Fruit fly (Drosophila melanogaster) whole organism, embryonic: Measurements from ENCODE around the gene meso18E.

Source experiments
- Atf-2 ChIP-seq: fragments of 200-800 bp; sonication (Bioruptor generic); optimal IDR thresholded peaks from 2 replicates; lab custom pipeline; 2016; ENCODE audit warnings: missing biosample characterization, missing genetic modification characterization
- CG10267 ChIP-seq: fragments of 200-800 bp; sonication (Bioruptor generic); optimal IDR thresholded peaks from 2 replicates; lab custom pipeline; 2018; ENCODE audit warnings: missing biosample characterization, mild to moderate bottlenecking, missing genetic modification characterization, moderate library complexity
- CG10321 ChIP-seq: fragments of 200-800 bp; sonication (Bioruptor generic); IDR thresholded peaks from 2 replicates; pipeline ENCODE4 v1.3.6; 2022; ENCODE audit warnings: missing biosample characterization, missing genetic modification characterization
- CG12071 ChIP-seq: fragments of 200-800 bp; sonication (Bioruptor generic); optimal IDR thresholded peaks from 3 replicates; lab custom pipeline; 2018; ENCODE audit warnings: missing biosample characterization, mild to moderate bottlenecking, missing genetic modification characterization
- CG13894 ChIP-seq: fragments of 200-800 bp; sonication (Bioruptor generic); optimal IDR thresholded peaks from 3 replicates; lab custom pipeline; 2018; ENCODE audit warnings: missing biosample characterization, mild to moderate bottlenecking, missing genetic modification characterization, moderate library complexity
- CG14667 ChIP-seq: fragments of 200-800 bp; sonication (Bioruptor generic); IDR thresholded peaks from 2 replicates; pipeline ENCODE4 v1.3.6; 2022; ENCODE audit warnings: missing biosample characterization, missing genetic modification characterization
- CG17361 ChIP-seq: fragments of 200-800 bp; sonication (Bioruptor generic); IDR thresholded peaks from 3 replicates; pipeline ENCODE4 v1.3.6; 2022; ENCODE audit warnings: missing biosample characterization, missing genetic modification characterization
- CG18764 ChIP-seq: fragments of 200-800 bp; sonication (Bioruptor generic); optimal IDR thresholded peaks from 3 replicates; lab custom pipeline; 2016; ENCODE audit warnings: missing biosample characterization, missing genetic modification characterization
- CG3281 ChIP-seq: fragments of 200-800 bp; sonication (Bioruptor generic); optimal IDR thresholded peaks from 3 replicates; lab custom pipeline; 2017; ENCODE audit warnings: missing biosample characterization, mild to moderate bottlenecking, missing genetic modification characterization
- CG3995 ChIP-seq: fragments of 200-800 bp; sonication (Bioruptor generic); optimal IDR thresholded peaks from 3 replicates; lab custom pipeline; 2016; ENCODE audit warnings: missing biosample characterization, missing genetic modification characterization
- CG5953 ChIP-seq: fragments of 200-800 bp; sonication (Bioruptor generic); IDR thresholded peaks from 2 replicates; pipeline ENCODE4 v1.3.6; 2022; ENCODE audit warnings: missing biosample characterization, missing genetic modification characterization
- CG9609 ChIP-seq: fragments of 200-800 bp; sonication (Bioruptor generic); optimal IDR thresholded peaks from 3 replicates; lab custom pipeline; 2016; ENCODE audit warnings: missing biosample characterization, missing genetic modification characterization
- CTCF ChIP-seq: fragments of 200-800 bp; sonication (Bioruptor generic); optimal IDR thresholded peaks from 2 replicates; lab custom pipeline; 2017; ENCODE audit warnings: missing biosample characterization, mild to moderate bottlenecking, missing genetic modification characterization, moderate library complexity
- Dfd ChIP-seq, 2 experiments: fragments of >200 bp; optimal IDR thresholded peaks; 2 replicates each; lab custom pipeline; 2017; ENCODE audit warnings: missing biosample characterization in 2 of 2, missing genetic modification characterization in 2 of 2
- Eip74EF ChIP-seq, 2 experiments: fragments of 200-800 bp in 1 of 2; fragments of >200 bp in 1 of 2; sonication (Bioruptor generic) in 1 of 2; optimal IDR thresholded peaks; 2 replicates each; lab custom pipeline; 2017 to 2019; ENCODE audit warnings: missing biosample characterization in 2 of 2, missing genetic modification characterization in 2 of 2, mild to moderate bottlenecking in 1 of 2, moderate library complexity in 1 of 2
- Fer1 ChIP-seq: fragments of 200-800 bp; sonication (Bioruptor generic); optimal IDR thresholded peaks from 2 replicates; lab custom pipeline; 2017; ENCODE audit warnings: missing biosample characterization, mild to moderate bottlenecking, missing genetic modification characterization
- Fer3 ChIP-seq: fragments of 200-800 bp; sonication (Bioruptor generic); optimal IDR thresholded peaks from 2 replicates; lab custom pipeline; 2018; ENCODE audit warnings: missing biosample characterization, mild to moderate bottlenecking, missing genetic modification characterization, moderate library complexity
- Gsc ChIP-seq: fragments of 200-800 bp; sonication (Bioruptor generic); IDR thresholded peaks from 2 replicates; pipeline ENCODE4 v1.3.6; 2022; ENCODE audit warnings: missing biosample characterization, missing genetic modification characterization
- Gug ChIP-seq: fragments of 200-800 bp; sonication (Bioruptor generic); IDR thresholded peaks from 4 replicates; pipeline ENCODE4 v1.3.6; 2022; ENCODE audit warnings: missing biosample characterization, missing genetic modification characterization
- Hey ChIP-seq: fragments of 200-800 bp; sonication (Bioruptor generic); optimal IDR thresholded peaks from 3 replicates; lab custom pipeline; 2018; ENCODE audit warnings: missing biosample characterization, mild to moderate bottlenecking, missing genetic modification characterization
- Hr51 ChIP-seq, 2 experiments: fragments of 200-800 bp; sonication (Bioruptor generic); optimal IDR thresholded peaks; 2 replicates in 1 of 2; 3 replicates in 1 of 2; lab custom pipeline; 2016 to 2018; ENCODE audit warnings: missing biosample characterization in 2 of 2, missing genetic modification characterization in 2 of 2, mild to moderate bottlenecking in 1 of 2, moderate library complexity in 1 of 2
- Lpt ChIP-seq: fragments of >200 bp; optimal IDR thresholded peaks from 2 replicates; lab custom pipeline; 2018; ENCODE audit warnings: missing biosample characterization, missing genetic modification characterization
- Oaz ChIP-seq: fragments of 200-800 bp; sonication (Bioruptor generic); IDR thresholded peaks from 2 replicates; pipeline ENCODE4 v1.3.6; 2022; ENCODE audit warnings: missing biosample characterization, missing genetic modification characterization
- Ptx1 ChIP-seq: fragments of 200-800 bp; sonication (Bioruptor generic); IDR thresholded peaks from 2 replicates; pipeline ENCODE4 v1.3.6; 2022; ENCODE audit warnings: missing biosample characterization, missing genetic modification characterization
- Six4 ChIP-seq: fragments of 200-800 bp; sonication (Bioruptor generic); optimal IDR thresholded peaks from 2 replicates; lab custom pipeline; 2016; ENCODE audit warnings: missing biosample characterization, missing genetic modification characterization
- abd-A ChIP-seq: fragments of 200-800 bp; sonication (Bioruptor generic); optimal IDR thresholded peaks from 3 replicates; lab custom pipeline; 2019; ENCODE audit warnings: missing biosample characterization, mild to moderate bottlenecking, missing genetic modification characterization, moderate library complexity
- bcd ChIP-seq: fragments of 200-800 bp; sonication (Bioruptor generic); optimal IDR thresholded peaks from 2 replicates; lab custom pipeline; 2017; ENCODE audit warnings: missing biosample characterization, mild to moderate bottlenecking, missing genetic modification characterization
- caup ChIP-seq: fragments of 200-800 bp; sonication (Bioruptor generic); optimal IDR thresholded peaks from 3 replicates; lab custom pipeline; 2017; ENCODE audit warnings: missing biosample characterization, mild to moderate bottlenecking, missing genetic modification characterization, moderate library complexity; ENCODE audit not compliant: severe bottlenecking
- ci ChIP-seq: fragments of 200-800 bp; sonication (Bioruptor generic); IDR thresholded peaks from 3 replicates; pipeline ENCODE4 v1.3.6; 2022; ENCODE audit warnings: missing biosample characterization, missing genetic modification characterization
- corto ChIP-seq: fragments of 200-800 bp; sonication (Bioruptor generic); optimal IDR thresholded peaks from 2 replicates; lab custom pipeline; 2016; ENCODE audit warnings: missing biosample characterization, mild to moderate bottlenecking, missing genetic modification characterization, moderate library complexity
- ewg ChIP-seq: fragments of 200-800 bp; sonication (Bioruptor generic); optimal IDR thresholded peaks from 3 replicates; lab custom pipeline; 2017; ENCODE audit warnings: mild to moderate bottlenecking, missing biosample characterization, missing genetic modification reagents, missing genetic modification characterization
- fd96Cb ChIP-seq: fragments of 200-800 bp; sonication (Bioruptor generic); optimal IDR thresholded peaks from 2 replicates; lab custom pipeline; 2018; ENCODE audit warnings: missing biosample characterization, mild to moderate bottlenecking, missing genetic modification characterization, moderate library complexity
- gsb-n ChIP-seq: fragments of 200-800 bp; sonication (Bioruptor generic); optimal IDR thresholded peaks from 3 replicates; lab custom pipeline; 2018; ENCODE audit warnings: missing biosample characterization, mild to moderate bottlenecking, missing genetic modification characterization
- ham ChIP-seq: fragments of 200-800 bp; sonication (Bioruptor generic); IDR thresholded peaks from 2 replicates; pipeline ENCODE4 v1.3.6; 2022; ENCODE audit warnings: missing biosample characterization, missing genetic modification characterization
- nmo ChIP-seq: fragments of 200-800 bp; sonication (Bioruptor generic); optimal IDR thresholded peaks from 2 replicates; lab custom pipeline; 2018; ENCODE audit warnings: missing biosample characterization, mild to moderate bottlenecking, missing genetic modification characterization, moderate library complexity
- oc ChIP-seq: fragments of 200-800 bp; sonication (Bioruptor generic); optimal IDR thresholded peaks from 2 replicates; lab custom pipeline; 2018; ENCODE audit warnings: missing biosample characterization, mild to moderate bottlenecking, missing genetic modification characterization, moderate library complexity
- org-1 ChIP-seq: fragments of 200-800 bp; sonication (Bioruptor generic); optimal IDR thresholded peaks from 2 replicates; lab custom pipeline; 2017; ENCODE audit warnings: missing biosample characterization, missing genetic modification characterization
- pan ChIP-seq, 4 experiments: fragments of >200 bp in 3 of 4; fragments of 200-800 bp in 1 of 4; sonication (Bioruptor generic) in 1 of 4; optimal IDR thresholded peaks in 3 of 4; IDR thresholded peaks in 1 of 4; 2 replicates each; pipeline versions ENCODE4 v1.3.6 to Lab custom; 2017 to 2022; ENCODE audit warnings: missing biosample characterization in 2 of 4, missing genetic modification characterization in 2 of 4, mixed read lengths in 1 of 4
- phol ChIP-seq: fragments of 200-800 bp; sonication (Bioruptor generic); optimal IDR thresholded peaks from 3 replicates; lab custom pipeline; 2018; ENCODE audit warnings: missing biosample characterization, mild to moderate bottlenecking, missing genetic modification characterization, moderate library complexity
- pros ChIP-seq: fragments of 200-800 bp; sonication (Bioruptor generic); optimal IDR thresholded peaks from 3 replicates; lab custom pipeline; 2019; ENCODE audit warnings: missing biosample characterization, mild to moderate bottlenecking, missing genetic modification characterization, moderate library complexity
- pzg ChIP-seq: fragments of 200-800 bp; sonication (Bioruptor generic); optimal IDR thresholded peaks from 3 replicates; lab custom pipeline; 2018; ENCODE audit warnings: missing biosample characterization, mild to moderate bottlenecking, missing genetic modification characterization, moderate library complexity
- ro ChIP-seq: fragments of 200-800 bp; sonication (Bioruptor generic); IDR thresholded peaks from 2 replicates; pipeline ENCODE4 v1.3.6; 2022; ENCODE audit warnings: missing biosample characterization, missing genetic modification characterization
- scrt ChIP-seq: fragments of 200-800 bp; sonication (Bioruptor generic); optimal IDR thresholded peaks from 2 replicates; lab custom pipeline; 2018; ENCODE audit warnings: missing biosample characterization, mild to moderate bottlenecking, missing genetic modification characterization, moderate library complexity
- sd ChIP-seq: fragments of 200-800 bp; sonication (Bioruptor generic); optimal IDR thresholded peaks from 3 replicates; lab custom pipeline; 2018; ENCODE audit warnings: missing biosample characterization, mild to moderate bottlenecking, missing genetic modification characterization, moderate library complexity
- sens ChIP-seq: fragments of 200-800 bp; sonication (Bioruptor generic); peaks from one replicate; lab custom pipeline; 2016; ENCODE audit warnings: missing biosample characterization, missing genetic modification characterization
- ssp ChIP-seq: fragments of 200-800 bp; sonication (Bioruptor generic); IDR thresholded peaks from 2 replicates; pipeline ENCODE4 v1.3.6; 2022; ENCODE audit warnings: missing biosample characterization, missing genetic modification characterization
- tio ChIP-seq: fragments of 200-800 bp; sonication (Bioruptor generic); optimal IDR thresholded peaks from 2 replicates; lab custom pipeline; 2017; ENCODE audit warnings: missing biosample characterization, missing genetic modification characterization, inconsistent platforms
- tll ChIP-seq, 2 experiments: fragments of 200-800 bp in 1 of 2; fragments of >200 bp in 1 of 2; sonication (Bioruptor generic) in 1 of 2; optimal IDR thresholded peaks; 2 replicates each; lab custom pipeline; 2017 to 2019; ENCODE audit warnings: missing biosample characterization in 2 of 2, missing genetic modification characterization in 2 of 2, mild to moderate bottlenecking in 1 of 2, moderate library complexity in 1 of 2

meso18E gene

DNA sequence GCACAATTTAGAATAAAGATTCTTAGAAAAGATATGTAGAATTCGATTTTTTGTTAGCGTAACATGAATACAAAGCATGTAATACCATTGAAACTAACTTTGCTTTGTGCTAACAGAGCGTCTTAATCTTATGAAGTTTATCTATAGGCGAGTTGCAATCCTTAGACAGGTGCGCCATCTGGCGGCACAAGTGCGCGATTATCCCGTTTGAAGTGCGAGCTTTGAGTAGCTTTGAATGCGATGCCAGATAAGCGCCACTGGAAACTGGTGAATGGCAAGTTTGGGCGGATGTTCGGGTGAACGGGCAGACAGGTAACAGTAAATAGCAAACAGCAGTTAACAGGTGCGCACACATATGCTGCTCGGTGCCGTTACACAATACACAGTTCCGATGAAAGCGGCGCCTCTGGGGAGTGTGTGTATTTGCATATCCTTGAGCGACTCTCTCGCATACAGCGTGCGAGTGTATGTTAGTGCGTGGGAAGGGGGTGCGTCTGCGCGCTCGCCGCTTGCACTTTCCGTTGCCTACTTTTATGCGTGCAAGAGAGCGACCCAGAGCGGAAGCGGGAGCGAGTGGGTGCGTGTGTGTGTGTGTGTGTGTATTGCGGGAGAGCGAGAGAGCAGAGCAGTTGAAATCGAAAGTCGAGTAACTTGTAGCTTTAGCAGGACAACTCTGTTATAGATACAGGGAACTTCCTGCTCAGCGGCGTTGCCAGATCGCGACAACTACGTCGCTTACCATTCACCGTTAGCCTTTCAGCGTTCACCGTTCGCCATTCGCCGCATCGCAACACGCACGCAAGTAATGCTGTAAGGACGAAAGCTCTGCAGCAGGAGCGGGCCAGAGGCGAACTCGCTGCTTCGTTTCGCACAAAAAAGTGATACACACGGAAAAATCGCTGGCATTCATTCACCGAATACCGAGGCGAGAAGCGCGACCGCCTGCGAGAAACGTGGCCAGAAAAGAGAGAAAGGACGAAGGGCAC lies 5.4 kb upstream of the meso18E start, which contains the start of gene CG12531 (continued):
- TF ChIP-seq ssp (no peak), Gsc (GFP tag; lab: Robert Waterston, UW) (no peak), phol (tag; lab: Kevin White, UChicago) (no peak), tll (GFP tag; optimal IDR thresholded peaks at IDR 0.05; lab: Kevin White, UChicago) (no peak), Oaz (GFP tag; lab: Robert Waterston, UW) (no peak), CG17361 (GFP tag; lab: Robert Waterston, UW) (no peak), CG14667 (GFP tag; lab: Robert Waterston, UW) (no peak), CG12071 (GFP tag; lab: Kevin White, UChicago) (no peak), Ptx1 (GFP tag; lab: Robert Waterston, UW) (no peak), bcd (GFP tag; lab: Kevin White, UChicago) (no peak), CG3281 (GFP tag; lab: Kevin White, UChicago) (no peak), gsb-n (tag; lab: Kevin White, UChicago) (no peak), org-1 (GFP tag; lab: Kevin White, UChicago) (no peak), CTCF (peak; percentile 89), caup (GFP tag; lab: Kevin White, UChicago) (no peak), abd-A (tag; lab: Kevin White, UChicago) (peak; percentile 14), Gug (GFP tag; lab: Robert Waterston, UW) (no peak), Hr51 (GFP tag; optimal IDR thresholded peaks at IDR 0.05; lab: Kevin White, UChicago) (peak in 1 of 2 experiments; percentile 12), corto (GFP tag; lab: Kevin White, UChicago) (no peak), CG18764 (GFP tag; lab: Kevin White, UChicago) (no peak), CG9609 (GFP tag; lab: Kevin White, UChicago) (no peak), pzg (GFP tag; lab: Kevin White, UChicago) (peak; percentile 10), CG5953 (GFP tag; lab: Robert Waterston, UW) (no peak), CG3995 (peak; percentile 5), CG10321 (GFP tag; lab: Robert Waterston, UW) (no peak), pros (GFP tag; lab: Kevin White, UChicago) (peak; percentile 39), Eip74EF (GFP tag; optimal IDR thresholded peaks at IDR 0.05; lab: Kevin White, UChicago) (no peak), sens (GFP tag; lab: Kevin White, UChicago) (peak; percentile 28), ewg (peak; percentile 90), ro (GFP tag; lab: Robert Waterston, UW) (no peak), Atf-2 (GFP tag; lab: Kevin White, UChicago) (no peak), Fer3 (no peak), fd96Cb (tag; lab: Kevin White, UChicago) (no peak), oc (tag; lab: Kevin White, UChicago) (no peak), CG13894 (tag; lab: Kevin White, UChicago) (peak; percentile 24), Hey (tag; lab: Kevin White, UChicago) (no peak), ci (GFP tag; lab: Robert Waterston, UW) (no peak), Six4 (GFP tag; lab: Kevin White, UChicago) (no peak), Dfd (GFP tag; optimal IDR thresholded peaks at IDR 0.05; lab: Kevin White, UChicago) (no peak), pan (optimal IDR thresholded peaks at IDR 0.05; lab: Kevin White, UChicago) (no peak), pan (GFP tag; optimal IDR thresholded peaks at IDR 0.05 in 1 of 2, IDR thresholded peaks at IDR 0.05 in 1 of 2) (no peak), nmo (no peak), Lpt (no peak), sd (tag; lab: Kevin White, UChicago) (no peak), CG10267 (tag; lab: Kevin White, UChicago) (no peak), scrt (GFP tag; lab: Kevin White, UChicago) (peak; percentile 50), Fer1 (GFP tag; lab: Kevin White, UChicago) (no peak), ham (GFP tag; lab: Robert Waterston, UW) (no peak), tio (GFP tag; lab: Kevin White, UChicago) (no peak)
